Fruit fly (Drosophila melanogaster) whole organism, embryonic: ENCODE data around the gene mRpL19.
A peak's percentile ranks its signal among the peaks of the same experiment; 100 is the strongest.

Experiments used
- ATbp ChIP-seq: fragments of 200-800 bp; sonication (Bioruptor generic); optimal IDR thresholded peaks from 2 replicates; lab custom pipeline; 2017; ENCODE audit warnings: missing biosample characterization, mild to moderate bottlenecking, missing genetic modification characterization, missing genetic modification reagents
- Aef1 ChIP-seq: fragments of 200-800 bp; sonication (Bioruptor generic); IDR thresholded peaks from 3 replicates; pipeline ENCODE4 v1.3.6; 2022; ENCODE audit warnings: missing biosample characterization, missing genetic modification characterization
- CG10543 ChIP-seq: fragments of 200-800 bp; sonication (Bioruptor generic); optimal IDR thresholded peaks from 3 replicates; lab custom pipeline; 2017; ENCODE audit warnings: missing biosample characterization, mild to moderate bottlenecking, missing genetic modification characterization, moderate library complexity
- CG10979 ChIP-seq: fragments of 200-800 bp; sonication (Bioruptor generic); optimal IDR thresholded peaks from 2 replicates; lab custom pipeline; 2018; ENCODE audit warnings: missing biosample characterization, mild to moderate bottlenecking, missing genetic modification characterization, moderate library complexity
- CG11398 ChIP-seq: fragments of 200-800 bp; sonication (Bioruptor generic); optimal IDR thresholded peaks from 2 replicates; lab custom pipeline; 2016; ENCODE audit warnings: missing biosample characterization, missing genetic modification characterization
- CG11695 ChIP-seq: fragments of 200-800 bp; sonication (Bioruptor generic); IDR thresholded peaks from 3 replicates; pipeline ENCODE4 v1.3.6; 2022; ENCODE audit warnings: missing biosample characterization, missing genetic modification characterization
- CG12391 ChIP-seq: fragments of 200-800 bp; sonication (Bioruptor generic); optimal IDR thresholded peaks from 3 replicates; lab custom pipeline; 2018; ENCODE audit warnings: missing biosample characterization, mild to moderate bottlenecking, missing genetic modification characterization, moderate library complexity
- CG12659 ChIP-seq: fragments of 200-800 bp; sonication (Bioruptor generic); optimal IDR thresholded peaks from 3 replicates; lab custom pipeline; 2017; ENCODE audit warnings: mild to moderate bottlenecking, missing biosample characterization, missing genetic modification reagents, missing genetic modification characterization
- CG15514 ChIP-seq: fragments of 200-800 bp; sonication (Bioruptor generic); optimal IDR thresholded peaks from 3 replicates; lab custom pipeline; 2017; ENCODE audit warnings: missing biosample characterization, missing genetic modification characterization, mild to moderate bottlenecking, moderate library complexity, missing genetic modification reagents
- CG15696 ChIP-seq: fragments of 200-800 bp; sonication (Bioruptor generic); optimal IDR thresholded peaks from 2 replicates; lab custom pipeline; 2019; ENCODE audit warnings: missing biosample characterization, mild to moderate bottlenecking, missing genetic modification characterization, moderate library complexity
- CG16815 ChIP-seq: fragments of 200-800 bp; sonication (Bioruptor generic); optimal IDR thresholded peaks from 3 replicates; lab custom pipeline; 2017; ENCODE audit warnings: missing biosample characterization, mild to moderate bottlenecking, missing genetic modification characterization
- CG18262 ChIP-seq: fragments of 200-800 bp; optimal IDR thresholded peaks from 3 replicates; lab custom pipeline; 2019; ENCODE audit warnings: missing biosample characterization, mild to moderate bottlenecking, missing genetic modification characterization, moderate library complexity
- CG18599 ChIP-seq: fragments of 200-800 bp; sonication (Bioruptor generic); optimal IDR thresholded peaks from 3 replicates; lab custom pipeline; 2017; ENCODE audit warnings: missing biosample characterization, missing genetic modification characterization, mild to moderate bottlenecking, moderate library complexity, missing genetic modification reagents
- CG18619 ChIP-seq: fragments of 200-800 bp; sonication (Bioruptor generic); optimal IDR thresholded peaks from 3 replicates; lab custom pipeline; 2017; ENCODE audit warnings: missing biosample characterization, mild to moderate bottlenecking, missing genetic modification characterization
- CG31388 ChIP-seq: fragments of 200-800 bp; sonication (Bioruptor generic); optimal IDR thresholded peaks from 2 replicates; lab custom pipeline; 2016; ENCODE audit warnings: missing biosample characterization, missing genetic modification characterization
- CG3281 ChIP-seq: fragments of 200-800 bp; sonication (Bioruptor generic); optimal IDR thresholded peaks from 3 replicates; lab custom pipeline; 2017; ENCODE audit warnings: missing biosample characterization, mild to moderate bottlenecking, missing genetic modification characterization
- CG6813 ChIP-seq: fragments of 200-800 bp; sonication (Bioruptor generic); optimal IDR thresholded peaks from 2 replicates; lab custom pipeline; 2017; ENCODE audit warnings: missing biosample characterization, missing genetic modification characterization, mild to moderate bottlenecking, moderate library complexity, missing genetic modification reagents
- CG6854 ChIP-seq: fragments of 200-800 bp; sonication (Bioruptor generic); optimal IDR thresholded peaks from 3 replicates; lab custom pipeline; 2017; ENCODE audit warnings: missing biosample characterization, mild to moderate bottlenecking, missing genetic modification characterization
- CG7556 ChIP-seq: fragments of 200-800 bp; sonication (Bioruptor generic); optimal IDR thresholded peaks from 2 replicates; lab custom pipeline; 2017; ENCODE audit warnings: missing biosample characterization, mild to moderate bottlenecking, missing genetic modification characterization
- CG7839 ChIP-seq: fragments of 200-800 bp; sonication (Bioruptor generic); optimal IDR thresholded peaks from 3 replicates; lab custom pipeline; 2018; ENCODE audit warnings: missing biosample characterization, mild to moderate bottlenecking, missing genetic modification characterization, moderate library complexity
- CG8388 ChIP-seq: fragments of 200-800 bp; sonication (Bioruptor generic); optimal IDR thresholded peaks from 2 replicates; lab custom pipeline; 2019; ENCODE audit warnings: missing biosample characterization, mild to moderate bottlenecking, missing genetic modification characterization, moderate library complexity
- CG8924 ChIP-seq: fragments of 200-800 bp; optimal IDR thresholded peaks from 3 replicates; lab custom pipeline; 2019; ENCODE audit warnings: missing biosample characterization, mild to moderate bottlenecking, missing genetic modification characterization, moderate library complexity
- CG9727 ChIP-seq: fragments of 200-800 bp; sonication (Bioruptor generic); optimal IDR thresholded peaks from 3 replicates; lab custom pipeline; 2017; ENCODE audit warnings: missing biosample characterization, mild to moderate bottlenecking, missing genetic modification characterization
- Fer1 ChIP-seq: fragments of 200-800 bp; sonication (Bioruptor generic); optimal IDR thresholded peaks from 2 replicates; lab custom pipeline; 2017; ENCODE audit warnings: missing biosample characterization, mild to moderate bottlenecking, missing genetic modification characterization
- Fer3 ChIP-seq: fragments of 200-800 bp; sonication (Bioruptor generic); optimal IDR thresholded peaks from 2 replicates; lab custom pipeline; 2018; ENCODE audit warnings: missing biosample characterization, mild to moderate bottlenecking, missing genetic modification characterization, moderate library complexity
- HHEX ChIP-seq: fragments of 200-800 bp; sonication (Bioruptor generic); optimal IDR thresholded peaks from 3 replicates; lab custom pipeline; 2017; ENCODE audit warnings: missing biosample characterization, mild to moderate bottlenecking, missing genetic modification characterization, missing genetic modification reagents
- HmgD ChIP-seq: fragments of 200-800 bp; sonication (Bioruptor generic); optimal IDR thresholded peaks from 3 replicates; lab custom pipeline; 2016; ENCODE audit warnings: missing biosample characterization, missing genetic modification characterization
- Hr78 ChIP-seq, 2 experiments: fragments of 200-800 bp in 1 of 2; fragments of >200 bp in 1 of 2; sonication (Bioruptor generic) in 1 of 2; optimal IDR thresholded peaks; 2 replicates each; lab custom pipeline; 2017 to 2019; ENCODE audit warnings: missing biosample characterization in 2 of 2, missing genetic modification characterization in 2 of 2, mild to moderate bottlenecking in 1 of 2, moderate library complexity in 1 of 2
- PHDP ChIP-seq: fragments of 200-800 bp; sonication (Bioruptor generic); optimal IDR thresholded peaks from 3 replicates; lab custom pipeline; 2018; ENCODE audit warnings: missing biosample characterization, mild to moderate bottlenecking, missing genetic modification characterization, moderate library complexity
- Sox102F ChIP-seq: fragments of 200-800 bp; sonication (Bioruptor generic); optimal IDR thresholded peaks from 2 replicates; lab custom pipeline; 2018; ENCODE audit warnings: missing biosample characterization, mild to moderate bottlenecking, missing genetic modification characterization, moderate library complexity
- bcd ChIP-seq: fragments of 200-800 bp; sonication (Bioruptor generic); optimal IDR thresholded peaks from 2 replicates; lab custom pipeline; 2017; ENCODE audit warnings: missing biosample characterization, mild to moderate bottlenecking, missing genetic modification characterization
- bowl ChIP-seq: fragments of 200-800 bp; sonication (Bioruptor generic); IDR thresholded peaks from 2 replicates; pipeline ENCODE4 v1.3.6; 2022; ENCODE audit warnings: missing biosample characterization, missing genetic modification characterization
- esg ChIP-seq: fragments of 200-800 bp; sonication (Bioruptor generic); conservative IDR thresholded peaks from 2 replicates; pipeline ENCODE4 v1.3.6; 2022; ENCODE audit warnings: missing biosample characterization, missing genetic modification characterization
- fd3F ChIP-seq: fragments of 200-800 bp; sonication (Bioruptor generic); optimal IDR thresholded peaks from 2 replicates; lab custom pipeline; 2018; ENCODE audit warnings: missing biosample characterization, mild to moderate bottlenecking, missing genetic modification characterization, moderate library complexity
- gcm ChIP-seq: fragments of 200-800 bp; sonication (Bioruptor generic); optimal IDR thresholded peaks from 2 replicates; lab custom pipeline; 2019; ENCODE audit warnings: missing biosample characterization, mild to moderate bottlenecking, missing genetic modification characterization, moderate library complexity
- grau ChIP-seq: fragments of 200-800 bp; optimal IDR thresholded peaks from 3 replicates; lab custom pipeline; 2019; ENCODE audit warnings: missing biosample characterization, mild to moderate bottlenecking, missing genetic modification characterization, moderate library complexity
- lbe ChIP-seq: fragments of 200-800 bp; sonication (Bioruptor generic); optimal IDR thresholded peaks from 2 replicates; lab custom pipeline; 2016; ENCODE audit warnings: missing biosample characterization, mild to moderate bottlenecking, missing genetic modification characterization
- lola ChIP-seq, 3 experiments: fragments of >200 bp in 2 of 3; fragments of 200-800 bp in 1 of 3; sonication (Bioruptor generic) in 1 of 3; optimal IDR thresholded peaks; 2 replicates each; lab custom pipeline; 2017 to 2019; ENCODE audit warnings: missing biosample characterization in 3 of 3, missing genetic modification characterization in 3 of 3, mild to moderate bottlenecking in 1 of 3, moderate library complexity in 1 of 3
- mam ChIP-seq: fragments of 200-800 bp; sonication (Bioruptor generic); optimal IDR thresholded peaks from 3 replicates; lab custom pipeline; 2016; ENCODE audit warnings: missing biosample characterization, missing genetic modification characterization
- nmo ChIP-seq: fragments of 200-800 bp; sonication (Bioruptor generic); optimal IDR thresholded peaks from 2 replicates; lab custom pipeline; 2018; ENCODE audit warnings: missing biosample characterization, mild to moderate bottlenecking, missing genetic modification characterization, moderate library complexity
- nom ChIP-seq: fragments of 200-800 bp; sonication (Bioruptor generic); optimal IDR thresholded peaks from 2 replicates; lab custom pipeline; 2017; ENCODE audit warnings: missing biosample characterization, missing genetic modification characterization, mild to moderate bottlenecking, moderate library complexity, missing genetic modification reagents
- p53 ChIP-seq: fragments of 200-800 bp; sonication (Bioruptor generic); optimal IDR thresholded peaks from 2 replicates; lab custom pipeline; 2016; ENCODE audit warnings: missing biosample characterization, missing genetic modification characterization
- row ChIP-seq: fragments of 200-800 bp; sonication (Bioruptor generic); IDR thresholded peaks from 3 replicates; pipeline ENCODE4 v1.3.6; 2022; ENCODE audit warnings: missing biosample characterization, missing genetic modification characterization
- sens-2 ChIP-seq: fragments of 200-800 bp; sonication (Bioruptor generic); IDR thresholded peaks from 2 replicates; pipeline ENCODE4 v1.3.6; 2022; ENCODE audit warnings: missing biosample characterization, missing genetic modification characterization
- unc-4 ChIP-seq: fragments of 200-800 bp; sonication (Bioruptor generic); IDR thresholded peaks from 2 replicates; pipeline ENCODE4 v1.3.6; 2022; ENCODE audit warnings: missing biosample characterization, missing genetic modification characterization; ENCODE audit not compliant: partially characterized antibody
- unpg ChIP-seq: fragments of 200-800 bp; sonication (Bioruptor generic); optimal IDR thresholded peaks from 3 replicates; lab custom pipeline; 2018; ENCODE audit warnings: missing biosample characterization, mild to moderate bottlenecking, missing genetic modification characterization, moderate library complexity

The mRpL19 gene

DNA sequence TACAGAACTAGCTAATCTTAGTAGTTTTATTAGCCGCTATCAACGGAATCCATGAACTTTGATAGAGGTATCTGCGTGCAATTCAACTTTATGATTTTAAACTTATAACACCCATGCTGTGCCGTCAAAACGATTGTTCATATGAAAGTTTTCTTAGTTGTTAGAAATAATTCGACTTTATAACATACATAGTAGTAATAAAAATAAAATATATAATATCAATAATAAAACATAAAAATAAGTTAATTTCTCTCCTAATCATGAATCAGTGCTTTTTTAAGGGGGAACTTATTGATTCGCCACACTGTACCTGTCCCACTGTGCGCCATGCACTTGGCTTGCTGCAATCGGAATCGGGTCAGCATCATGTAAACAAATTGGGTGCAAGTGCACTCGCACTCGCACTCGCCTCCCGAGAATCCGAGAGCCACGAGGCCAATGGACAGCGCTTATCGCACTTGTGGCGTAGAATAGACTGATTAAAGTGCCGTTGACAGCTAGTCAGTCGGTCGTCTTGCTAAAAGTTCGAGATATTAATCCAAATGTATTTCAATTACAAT is 38.1 kb downstream of the mRpL19 start (continued):
- TF ChIP-seq Hr78 (GFP tag; optimal IDR thresholded peaks at IDR 0.05; lab: Kevin White, UChicago): peak in 1 of 2 experiments; percentile 86
- peak; percentile 60; the same call in 1 of the 2 replicates for TF ChIP-seq sens-2 (GFP tag; lab: Robert Waterston, UW)

DNA sequence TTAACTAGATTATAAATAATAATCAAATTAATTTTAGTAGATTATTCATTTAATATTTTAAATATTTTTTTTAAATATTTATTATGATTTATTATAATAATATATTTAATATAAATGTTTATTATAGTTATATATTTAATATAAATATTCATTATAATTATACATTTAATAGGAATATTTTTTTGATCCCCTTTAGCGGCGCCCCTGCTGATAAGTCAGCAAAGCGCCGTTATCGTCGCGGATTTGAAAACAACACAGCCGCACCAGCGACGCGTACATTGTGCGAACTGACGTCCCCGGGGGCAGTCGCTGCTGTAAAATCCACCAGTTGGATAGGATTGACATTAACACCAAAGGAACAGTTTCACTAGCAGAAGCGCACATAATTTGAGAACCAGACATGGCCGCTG is 38.8 kb downstream of the mRpL19 start, which contains the start of gene CG8112:
Gene CG8112 (plus strand): TSS at position 212 of the 410 bp plus-strand sequence.
- TF ChIP-seq CG3281 (GFP tag; lab: Kevin White, UChicago) (peak; percentile 19), CG6813 (peak; percentile 24), Fer3 (peak; percentile 30), unpg (GFP tag; lab: Kevin White, UChicago) (peak; percentile 0), CG15696 (tag; lab: Kevin White, UChicago) (no peak), CG7839 (peak; percentile 14), CG18262 (peak; percentile 57), p53 (no peak), CG15514 (GFP tag; lab: Kevin White, UChicago) (peak; percentile 24), CG12659 (peak; percentile 38), CG8924 (tag; lab: Kevin White, UChicago) (peak; percentile 44), mam (no peak), Aef1 (0 out of 3 replicates have a peak, but pooled peaks have one; percentile 22), row (GFP tag; lab: Robert Waterston, UW) (peak; percentile 50; the same call in 2 of the 3 replicates), nmo (GFP tag; lab: Kevin White, UChicago) (peak; percentile 3), gcm (GFP tag; lab: Kevin White, UChicago) (peak; percentile 5), lbe (GFP tag; lab: Kevin White, UChicago) (peak; percentile 32), grau (tag; lab: Kevin White, UChicago) (peak; percentile 51), HHEX (GFP tag; lab: Kevin White, UChicago) (peak; percentile 6), CG31388 (GFP tag; lab: Kevin White, UChicago) (no peak), bowl (GFP tag; lab: Robert Waterston, UW) (no peak), unc-4 (GFP tag; lab: Robert Waterston, UW) (no peak), CG7556 (GFP tag; lab: Kevin White, UChicago) (peak; percentile 52), CG16815 (GFP tag; lab: Kevin White, UChicago) (no peak), CG10979 (tag; lab: Kevin White, UChicago) (peak; percentile 11), CG11695 (GFP tag; lab: Robert Waterston, UW) (no peak), CG8388 (GFP tag; lab: Kevin White, UChicago) (peak; percentile 14), CG18599 (GFP tag; lab: Kevin White, UChicago) (peak; percentile 48), Fer1 (no peak), PHDP (tag; lab: Kevin White, UChicago) (no peak), bcd (GFP tag; lab: Kevin White, UChicago) (peak; percentile 16), CG9727 (GFP tag; lab: Kevin White, UChicago) (peak; percentile 28), Sox102F (GFP tag; lab: Kevin White, UChicago) (peak; percentile 33), HmgD (no peak), ATbp (GFP tag; lab: Kevin White, UChicago) (peak; percentile 15), nom (GFP tag; lab: Kevin White, UChicago) (peak; percentile 9), CG10543 (GFP tag; lab: Kevin White, UChicago) (peak; percentile 16), CG6854 (GFP tag; lab: Kevin White, UChicago) (peak; percentile 3), CG12391 (tag; lab: Kevin White, UChicago) (peak; percentile 19), fd3F (GFP tag; lab: Kevin White, UChicago) (no peak), lola (GFP tag; optimal IDR thresholded peaks at IDR 0.05; lab: Kevin White, UChicago) (peak in 1 of 3 experiments; percentile 2), CG11398 (no peak), esg (no peak), CG18619 (GFP tag; lab: Kevin White, UChicago) (peak; percentile 42)
